Worm (Caenorhabditis elegans) whole organism, mixed stage, embryonic: ENCODE data around the gene F57G9.3.

Experiments
- bed-3 ChIP-seq: fragments of 200-800 bp; sonication (Bioruptor generic); optimal IDR thresholded peaks from 3 replicates; lab custom pipeline; 2018; ENCODE audit warnings: mild to moderate bottlenecking, missing genetic modification characterization, moderate library complexity, missing compliant biosample characterization
- ceh-39 ChIP-seq: fragments of 150-350 bp; optimal IDR thresholded peaks from 2 replicates; lab custom pipeline; 2014; ENCODE audit warnings: missing biosample characterization, missing genetic modification characterization
- ceh-83 ChIP-seq: fragments of 200-800 bp; sonication (Bioruptor generic); optimal IDR thresholded peaks from 2 replicates; lab custom pipeline; 2018; ENCODE audit warnings: mild to moderate bottlenecking, missing genetic modification characterization, missing compliant biosample characterization
- ces-1 ChIP-seq: fragments of 150-350 bp; optimal IDR thresholded peaks from 2 replicates; lab custom pipeline; 2014; ENCODE audit warnings: missing biosample characterization, missing genetic modification reagents, missing genetic modification characterization
- cnd-1 ChIP-seq: fragments of 200-800 bp; sonication (Bioruptor generic); optimal IDR thresholded peaks from 2 replicates; lab custom pipeline; 2018; ENCODE audit warnings: mild to moderate bottlenecking, missing genetic modification characterization, missing compliant biosample characterization
- elt-1 ChIP-seq: sonication (generic microtip); optimal IDR thresholded peaks from 2 replicates; lab custom pipeline; 2017; ENCODE audit warnings: missing genetic modification characterization, mild to moderate bottlenecking, missing compliant biosample characterization, antibody characterized with exemption, moderate library complexity, borderline replicate concordance; ENCODE audit not compliant: insufficient read depth
- elt-3 ChIP-seq: fragments of 150-350 bp; optimal IDR thresholded peaks from 2 replicates; lab custom pipeline; 2014; ENCODE audit warnings: missing biosample characterization, missing genetic modification characterization
- lin-13 ChIP-seq: fragments of 150-350 bp; optimal IDR thresholded peaks from 2 replicates; lab custom pipeline; 2014; ENCODE audit warnings: missing biosample characterization, missing genetic modification characterization
- pha-4 ChIP-seq: fragments of 150-350 bp; optimal IDR thresholded peaks from 2 replicates; lab custom pipeline; 2018; ENCODE audit warnings: missing biosample characterization, missing genetic modification reagents, missing genetic modification characterization
- snpc-4 ChIP-seq: fragments of 150-350 bp; optimal IDR thresholded peaks from 2 replicates; lab custom pipeline; 2014; ENCODE audit warnings: missing biosample characterization, missing genetic modification characterization
- sptf-1 ChIP-seq: sonication (generic microtip); optimal IDR thresholded peaks from 2 replicates; lab custom pipeline; 2017; ENCODE audit warnings: mild to moderate bottlenecking, missing genetic modification characterization, moderate library complexity, missing compliant biosample characterization
- unc-39 ChIP-seq: fragments of 150-350 bp; optimal IDR thresholded peaks from 2 replicates; lab custom pipeline; 2014; ENCODE audit warnings: missing biosample characterization, missing genetic modification characterization
- unc-62 ChIP-seq: fragments of 150-350 bp; optimal IDR thresholded peaks from 2 replicates; lab custom pipeline; 2014; ENCODE audit warnings: missing biosample characterization, missing genetic modification reagents, missing genetic modification characterization

- TF ChIP-seq pha-4 (tag; lab: Kevin White, UChicago) (no peak), lin-13 (tag; lab: Kevin White, UChicago) (no peak), elt-3 (tag; lab: Kevin White, UChicago) (no peak), unc-62 (GFP tag; lab: Kevin White, UChicago) (no peak), ceh-83 (GFP tag; lab: Kevin White, UChicago) (no peak), cnd-1 (tag; lab: Kevin White, UChicago) (no peak), ceh-39 (tag; lab: Kevin White, UChicago) (no peak), snpc-4 (tag; lab: Kevin White, UChicago) (no peak), bed-3 (GFP tag; lab: Kevin White, UChicago) (no peak), sptf-1 (tag; lab: Kevin White, UChicago) (no peak), ces-1 (GFP tag; lab: Kevin White, UChicago) (no peak), elt-1 (no peak), unc-39 (tag; lab: Kevin White, UChicago) (no peak)
Measured at ce11 chrII:12448241-12448640, 38.2 kb upstream of the F57G9.3 start, which contains the start of gene srh-27.
